Worm (Caenorhabditis elegans): ENCODE measurements around the gene C50B6.9.

DNA sequence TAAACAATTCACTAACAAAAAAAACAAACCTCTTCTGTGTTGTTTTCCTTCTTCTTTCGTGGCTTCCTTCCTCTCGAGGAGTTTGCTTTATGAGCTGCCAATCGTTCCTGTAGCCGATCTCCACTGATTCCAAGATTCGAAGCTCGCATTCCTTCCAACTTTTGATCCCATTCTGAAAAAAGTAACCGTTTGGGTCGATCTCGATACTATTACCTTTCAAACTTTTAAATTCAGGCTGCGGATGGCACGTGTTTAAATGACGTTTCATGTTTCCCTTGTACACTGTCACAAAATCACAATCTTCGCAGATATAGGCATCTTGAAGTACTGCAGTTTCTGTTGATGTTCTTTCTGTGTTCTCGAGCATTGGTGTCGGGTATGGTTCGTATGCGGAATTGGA lies 51.3 kb downstream of the C50B6.9 start:
- TF ChIP-seq flt-1 (GFP tag; IDR thresholded peaks at IDR 0.05) (no peak), tab-1 (GFP tag; IDR thresholded peaks at IDR 0.05) (no peak), cog-1 (tag; optimal IDR thresholded peaks at IDR 0.05) (no peak), T22C8.4 (GFP tag; IDR thresholded peaks at IDR 0.05) (no peak), ref-1 (GFP tag; conservative IDR thresholded peaks at IDR 0.05) (no peak), ztf-29 (GFP tag; IDR thresholded peaks at IDR 0.05) (no peak), med-1 (GFP tag; optimal IDR thresholded peaks at IDR 0.05; ENCODE audit: insufficient read depth) (no peak), ztf-23 (GFP tag; IDR thresholded peaks at IDR 0.05) (no peak), klf-2 (GFP tag; conservative IDR thresholded peaks at IDR 0.05) (no peak)

All from whole organism, midembryonic.